Worm (Caenorhabditis elegans) whole organism, L2 larva: ENCODE results near the gene C25E10.13.

Experiments used
- R02D3.7 ChIP-seq: fragments of 150-350 bp; optimal IDR thresholded peaks from 2 replicates; lab custom pipeline; 2014; ENCODE audit warnings: missing biosample characterization, missing genetic modification characterization
- Y55F3AM.14 ChIP-seq: fragments of 200-800 bp; sonication (Bioruptor generic); optimal IDR thresholded peaks from 2 replicates; lab custom pipeline; 2018; ENCODE audit warnings: mild to moderate bottlenecking, missing genetic modification characterization, missing compliant biosample characterization
- ZK546.5 ChIP-seq: sonication (generic microtip); optimal IDR thresholded peaks from 2 replicates; lab custom pipeline; 2017; ENCODE audit warnings: missing biosample characterization, missing genetic modification characterization
- alr-1 ChIP-seq: fragments of 150-350 bp; optimal IDR thresholded peaks from 2 replicates; lab custom pipeline; 2014; ENCODE audit warnings: missing biosample characterization, missing genetic modification characterization
- aly-2 ChIP-seq: fragments of 150-350 bp; optimal IDR thresholded peaks from 2 replicates; lab custom pipeline; 2014; ENCODE audit warnings: missing biosample characterization, missing genetic modification characterization
- ama-1 ChIP-seq: fragments of 150-350 bp; optimal IDR thresholded peaks from 2 replicates; lab custom pipeline; 2018; ENCODE audit warnings: inconsistent platforms
- blmp-1 ChIP-seq: sonication (generic microtip); optimal IDR thresholded peaks from 2 replicates; lab custom pipeline; 2017; ENCODE audit warnings: missing genetic modification characterization, mild to moderate bottlenecking, missing compliant biosample characterization, antibody characterized with exemption, moderate library complexity; ENCODE audit not compliant: insufficient read depth
- ceh-82 ChIP-seq: fragments of 150-350 bp; optimal IDR thresholded peaks from 2 replicates; lab custom pipeline; 2014; ENCODE audit warnings: missing biosample characterization, missing genetic modification characterization
- crh-2 ChIP-seq: sonication (generic microtip); optimal IDR thresholded peaks from 2 replicates; lab custom pipeline; 2017; ENCODE audit warnings: missing biosample characterization, missing genetic modification characterization
- elt-1 ChIP-seq: fragments of 150-350 bp; optimal IDR thresholded peaks from 2 replicates; lab custom pipeline; 2014; ENCODE audit warnings: missing biosample characterization, missing genetic modification characterization
- elt-3 ChIP-seq: sonication (generic microtip); optimal IDR thresholded peaks from 2 replicates; lab custom pipeline; 2017; ENCODE audit warnings: missing biosample characterization, missing genetic modification characterization
- fos-1 ChIP-seq: fragments of 150-350 bp; optimal IDR thresholded peaks from 2 replicates; lab custom pipeline; 2014; ENCODE audit warnings: missing biosample characterization, missing genetic modification characterization
- gmeb-1 ChIP-seq: fragments of 150-350 bp; optimal IDR thresholded peaks from 2 replicates; lab custom pipeline; 2014; ENCODE audit warnings: missing biosample characterization, missing genetic modification characterization
- lin-11 ChIP-seq: fragments of 150-350 bp; sonication (generic microtip); optimal IDR thresholded peaks from 2 replicates; lab custom pipeline; 2014; ENCODE audit warnings: missing biosample characterization, missing genetic modification characterization, inconsistent platforms, mixed read lengths
- lin-13 ChIP-seq: fragments of 150-350 bp; optimal IDR thresholded peaks from 2 replicates; lab custom pipeline; 2014; ENCODE audit warnings: missing biosample characterization, missing genetic modification reagents, missing genetic modification characterization
- lsy-2 ChIP-seq, 2 experiments: fragments of 150-350 bp in 1 of 2; sonication (generic microtip) in 1 of 2; optimal IDR thresholded peaks; 2 replicates each; lab custom pipeline; 2014 to 2017; ENCODE audit warnings: missing biosample characterization in 2 of 2, missing genetic modification characterization in 2 of 2
- mab-5 ChIP-seq: fragments of 150-350 bp; optimal IDR thresholded peaks from 2 replicates; lab custom pipeline; 2014; ENCODE audit warnings: missing biosample characterization, missing genetic modification characterization
- mbf-1 ChIP-seq: sonication (generic microtip); optimal IDR thresholded peaks from 2 replicates; lab custom pipeline; 2017; ENCODE audit warnings: missing biosample characterization, missing genetic modification characterization
- mdl-1 ChIP-seq, 2 experiments: fragments of 150-350 bp in 1 of 2; sonication (generic microtip) in 1 of 2; optimal IDR thresholded peaks; 2 replicates each; lab custom pipeline; 2017; ENCODE audit warnings: missing biosample characterization in 2 of 2, missing genetic modification characterization in 2 of 2
- nhr-12 ChIP-seq: fragments of 150-350 bp; optimal IDR thresholded peaks from 2 replicates; lab custom pipeline; 2014; ENCODE audit warnings: missing biosample characterization, missing genetic modification characterization
- nhr-21 ChIP-seq: fragments of 150-350 bp; optimal IDR thresholded peaks from 2 replicates; lab custom pipeline; 2014; ENCODE audit warnings: missing biosample characterization, missing genetic modification characterization
- nhr-23 ChIP-seq: fragments of 150-350 bp; optimal IDR thresholded peaks from 2 replicates; lab custom pipeline; 2014; ENCODE audit warnings: missing biosample characterization, missing genetic modification reagents, missing genetic modification characterization
- nhr-237 ChIP-seq: fragments of 150-350 bp; optimal IDR thresholded peaks from 2 replicates; lab custom pipeline; 2014; ENCODE audit warnings: missing biosample characterization, missing genetic modification characterization
- nhr-6 ChIP-seq: fragments of 150-350 bp; optimal IDR thresholded peaks from 2 replicates; lab custom pipeline; 2014; ENCODE audit warnings: missing biosample characterization, missing genetic modification characterization
- peb-1 ChIP-seq: fragments of 150-350 bp; optimal IDR thresholded peaks from 2 replicates; lab custom pipeline; 2014; ENCODE audit warnings: missing biosample characterization, missing genetic modification characterization
- skn-1 ChIP-seq: sonication (generic microtip); optimal IDR thresholded peaks from 2 replicates; lab custom pipeline; 2017; ENCODE audit warnings: missing biosample characterization, missing genetic modification characterization
- sma-3 ChIP-seq: sonication (generic microtip); optimal IDR thresholded peaks from 2 replicates; lab custom pipeline; 2016; ENCODE audit warnings: missing genetic modification reagents, missing genetic modification characterization, missing compliant biosample characterization
- sma-9 ChIP-seq, 2 experiments: fragments of 150-350 bp in 1 of 2; sonication (generic microtip) in 1 of 2; optimal IDR thresholded peaks; 2 replicates each; lab custom pipeline; 2014 to 2016; ENCODE audit warnings: missing genetic modification characterization in 2 of 2, mild to moderate bottlenecking in 1 of 2, missing biosample characterization in 1 of 2, missing compliant biosample characterization in 1 of 2, missing genetic modification reagents in 1 of 2, moderate library complexity in 1 of 2
- snpc-4 ChIP-seq: fragments of 150-350 bp; optimal IDR thresholded peaks from 2 replicates; lab custom pipeline; 2014; ENCODE audit warnings: missing biosample characterization, missing genetic modification characterization
- unc-39 ChIP-seq: fragments of 150-350 bp; optimal IDR thresholded peaks from 2 replicates; lab custom pipeline; 2014; ENCODE audit warnings: missing biosample characterization, missing genetic modification characterization
- unc-55 ChIP-seq: fragments of 150-350 bp; sonication (generic microtip); optimal IDR thresholded peaks from 3 replicates; lab custom pipeline; 2014; ENCODE audit warnings: missing biosample characterization, missing genetic modification reagents, missing genetic modification characterization
- unc-62 ChIP-seq: fragments of 150-350 bp; optimal IDR thresholded peaks from 2 replicates; lab custom pipeline; 2014; ENCODE audit warnings: missing biosample characterization, missing genetic modification reagents, missing genetic modification characterization
- zag-1 ChIP-seq: fragments of 150-350 bp; optimal IDR thresholded peaks from 2 replicates; lab custom pipeline; 2014; ENCODE audit warnings: missing biosample characterization, missing genetic modification characterization
- ztf-11 ChIP-seq: sonication (generic microtip); optimal IDR thresholded peaks from 2 replicates; lab custom pipeline; 2017; ENCODE audit warnings: missing biosample characterization, missing genetic modification characterization
- ztf-4 ChIP-seq: fragments of 150-350 bp; optimal IDR thresholded peaks from 2 replicates; lab custom pipeline; 2014; ENCODE audit warnings: missing biosample characterization, missing genetic modification characterization

The C25E10.13 gene

ce11 chrV:9044871-9045270, 14.7 kb upstream of the C25E10.13 start, which contains the start of gene nhr-30:
Gene nhr-30 (plus strand): TSS chrV:9045171.
- no peak for TF ChIP-seq ama-1 (lab: Kevin White, UChicago)
- no peak for TF ChIP-seq zag-1 (tag; lab: Kevin White, UChicago)
- no peak for TF ChIP-seq lsy-2 (tag; optimal IDR thresholded peaks at IDR 0.05; lab: Kevin White, UChicago)
- no peak for TF ChIP-seq elt-3 (tag; lab: Kevin White, UChicago)
- no peak for TF ChIP-seq snpc-4 (tag; lab: Kevin White, UChicago)
- TF ChIP-seq mbf-1: no peak
- TF ChIP-seq unc-62 (GFP tag; lab: Kevin White, UChicago): no peak
- no peak for TF ChIP-seq unc-39 (tag; lab: Kevin White, UChicago)
- TF ChIP-seq Y55F3AM.14: no peak
- TF ChIP-seq alr-1 (tag; lab: Kevin White, UChicago): no peak
- no peak for TF ChIP-seq peb-1 (tag; lab: Kevin White, UChicago)
- no peak for TF ChIP-seq skn-1 (tag; lab: Kevin White, UChicago)
- TF ChIP-seq gmeb-1 (tag; lab: Kevin White, UChicago): no peak
- no peak for TF ChIP-seq ZK546.5 (tag; lab: Kevin White, UChicago)

ce11 chrV:9047555-9048049, 11.9 kb upstream of the C25E10.13 start, which contains the start of gene C25E10.17:
Gene C25E10.17 (minus strand): TSS chrV:9047605.
- TF ChIP-seq blmp-1 (tag; lab: Kevin White, UChicago): no peak
- no peak for TF ChIP-seq lin-11 (tag; lab: Kevin White, UChicago)
- TF ChIP-seq mbf-1: no peak
- TF ChIP-seq lsy-2 (tag; optimal IDR thresholded peaks at IDR 0.05; lab: Kevin White, UChicago): no peak
- TF ChIP-seq nhr-23 (tag; lab: Kevin White, UChicago): no peak
- TF ChIP-seq nhr-21: peak; percentile 26

ce11 chrV:9049271-9049670, 10.3 kb upstream of the C25E10.13 start:
- TF ChIP-seq blmp-1 (tag; lab: Kevin White, UChicago) (no peak), skn-1 (tag; lab: Kevin White, UChicago) (no peak), fos-1 (no peak), snpc-4 (tag; lab: Kevin White, UChicago) (no peak), lsy-2 (tag; optimal IDR thresholded peaks at IDR 0.05; lab: Kevin White, UChicago) (no peak), sma-9 (GFP tag; optimal IDR thresholded peaks at IDR 0.05; lab: Kevin White, UChicago) (no peak), sma-9 (tag; optimal IDR thresholded peaks at IDR 0.05; lab: Kevin White, UChicago) (no peak), elt-3 (tag; lab: Kevin White, UChicago) (no peak), crh-2 (tag; lab: Kevin White, UChicago) (no peak), nhr-12 (no peak), aly-2 (no peak), lin-13 (GFP tag; lab: Kevin White, UChicago) (no peak), ztf-11 (tag; lab: Kevin White, UChicago) (no peak), unc-55 (no peak), mdl-1 (tag; optimal IDR thresholded peaks at IDR 0.05; lab: Kevin White, UChicago) (no peak), mab-5 (no peak), gmeb-1 (tag; lab: Kevin White, UChicago) (no peak), nhr-6 (no peak), mbf-1 (no peak)

- TF ChIP-seq nhr-12 (no peak), ztf-11 (tag; lab: Kevin White, UChicago) (no peak), nhr-237 (tag; lab: Kevin White, UChicago) (no peak), snpc-4 (tag; lab: Kevin White, UChicago) (no peak), elt-1 (tag; lab: Kevin White, UChicago) (no peak), nhr-21 (no peak), zag-1 (tag; lab: Kevin White, UChicago) (no peak), lin-13 (GFP tag; lab: Kevin White, UChicago) (no peak), ZK546.5 (tag; lab: Kevin White, UChicago) (no peak), sma-9 (GFP tag; optimal IDR thresholded peaks at IDR 0.05; lab: Kevin White, UChicago) (no peak), sma-9 (tag; optimal IDR thresholded peaks at IDR 0.05; lab: Kevin White, UChicago) (no peak), unc-39 (tag; lab: Kevin White, UChicago) (no peak)
Observed at ce11 chrV:9051100-9051499, 8.4 kb upstream of the C25E10.13 start, which contains the start of gene C25E10.7. Gene C25E10.7 (minus strand): TSS chrV:9051200.

ce11 chrV:9053235-9053634, 6.3 kb upstream of the C25E10.13 start:
- TF ChIP-seq lsy-2 (tag; optimal IDR thresholded peaks at IDR 0.05; lab: Kevin White, UChicago): no peak
- TF ChIP-seq snpc-4 (tag; lab: Kevin White, UChicago): no peak
- no peak for TF ChIP-seq ceh-82 (tag; lab: Kevin White, UChicago)
- TF ChIP-seq sma-3: no peak
- no peak for TF ChIP-seq unc-39 (tag; lab: Kevin White, UChicago)
- TF ChIP-seq R02D3.7 (tag; lab: Kevin White, UChicago): no peak
- TF ChIP-seq gmeb-1 (tag; lab: Kevin White, UChicago): no peak
- TF ChIP-seq blmp-1 (tag; lab: Kevin White, UChicago): no peak
- TF ChIP-seq nhr-23 (tag; lab: Kevin White, UChicago): no peak
- no peak for TF ChIP-seq unc-62 (GFP tag; lab: Kevin White, UChicago)
- no peak for TF ChIP-seq skn-1 (tag; lab: Kevin White, UChicago)
- no peak for TF ChIP-seq ama-1 (lab: Kevin White, UChicago)
- no peak for TF ChIP-seq ztf-4 (tag; lab: Kevin White, UChicago)
- TF ChIP-seq mdl-1 (tag; optimal IDR thresholded peaks at IDR 0.05; lab: Kevin White, UChicago): no peak
- no peak for TF ChIP-seq sma-9 (GFP tag; optimal IDR thresholded peaks at IDR 0.05; lab: Kevin White, UChicago)
- TF ChIP-seq sma-9 (tag; optimal IDR thresholded peaks at IDR 0.05; lab: Kevin White, UChicago): no peak
